Worm (Caenorhabditis elegans) whole organism, late embryonic: ENCODE measurements around the gene lipl-1.

Experiments
- gmeb-2 ChIP-seq: sonication (generic microtip); optimal IDR thresholded peaks from 2 replicates; lab custom pipeline; 2016; ENCODE audit warnings: missing genetic modification characterization, inconsistent platforms, missing compliant biosample characterization
- lin-11 ChIP-seq: fragments of 200-800 bp; sonication (Bioruptor generic); optimal IDR thresholded peaks from 2 replicates; lab custom pipeline; 2018; ENCODE audit warnings: mild to moderate bottlenecking, missing genetic modification characterization, missing compliant biosample characterization
- nfya-1 ChIP-seq: sonication (generic microtip); optimal IDR thresholded peaks from 2 replicates; lab custom pipeline; 2017; ENCODE audit warnings: missing genetic modification characterization, mild to moderate bottlenecking, missing compliant biosample characterization, antibody characterized with exemption, moderate library complexity
- pros-1 ChIP-seq: fragments of 150-350 bp; optimal IDR thresholded peaks from 2 replicates; lab custom pipeline; 2014; ENCODE audit warnings: missing biosample characterization, missing genetic modification reagents, missing genetic modification characterization
- sdc-2 ChIP-seq: sonication (generic microtip); optimal IDR thresholded peaks from 2 replicates; lab custom pipeline; 2016; ENCODE audit warnings: missing genotype, missing genetic modification characterization, missing compliant biosample characterization
- tbx-2 ChIP-seq: sonication (generic microtip); optimal IDR thresholded peaks from 2 replicates; lab custom pipeline; 2016; ENCODE audit warnings: missing genetic modification characterization, missing compliant biosample characterization
- unc-86 ChIP-seq: sonication (generic microtip); optimal IDR thresholded peaks from 2 replicates; lab custom pipeline; 2016; ENCODE audit warnings: missing genetic modification characterization, missing compliant biosample characterization

ce11 chrV:12968555-12968954, 48.8 kb downstream of the lipl-1 start, which contains the start of gene lin-46:
- TF ChIP-seq tbx-2 (tag; lab: Kevin White, UChicago) (no peak), lin-11 (no peak), unc-86 (no peak), pros-1 (tag; lab: Kevin White, UChicago) (no peak), gmeb-2 (no peak), nfya-1 (tag; lab: Kevin White, UChicago) (no peak), sdc-2 (tag; lab: Kevin White, UChicago) (no peak)
